Fruit fly (Drosophila melanogaster): ENCODE measurements around the gene Dad.

The Dad gene

DNA sequence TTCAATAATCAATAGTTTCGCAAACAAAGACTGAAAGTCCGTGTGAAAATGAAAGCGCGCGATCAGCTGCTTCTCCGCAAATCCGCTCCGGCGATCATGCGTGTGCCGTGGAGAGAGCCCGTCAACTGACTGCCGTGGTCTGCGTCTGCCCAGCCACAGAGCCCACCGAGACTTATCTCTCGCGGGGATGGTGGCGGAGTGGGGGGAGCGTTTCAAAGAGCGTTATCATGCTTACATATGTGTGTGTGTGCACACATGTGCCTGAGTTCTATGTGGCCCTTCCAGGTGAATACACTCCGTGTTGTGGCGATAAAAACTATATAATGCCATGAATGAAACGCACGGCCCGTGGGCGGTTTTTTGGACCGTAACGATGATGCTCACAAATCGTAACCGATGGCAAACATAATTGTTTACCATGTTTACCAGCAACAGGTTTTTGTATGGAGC lies 24.2 kb downstream of the Dad start (continued):
- no peak for TF ChIP-seq CG4617 (GFP tag; optimal IDR thresholded peaks at IDR 0.05; ENCODE audit: borderline replicate concordance)
- TF ChIP-seq al (GFP tag; IDR thresholded peaks at IDR 0.05), result no peak
- TF ChIP-seq tio (GFP tag; optimal IDR thresholded peaks at IDR 0.05), result no peak
- TF ChIP-seq pros (GFP tag; optimal IDR thresholded peaks at IDR 0.05), result peak; percentile 20
- no peak for TF ChIP-seq Antp (GFP tag; optimal IDR thresholded peaks at IDR 0.05)
- TF ChIP-seq ase (GFP tag; IDR thresholded peaks at IDR 0.05), result no peak
- TF ChIP-seq Aef1 (GFP tag; IDR thresholded peaks at IDR 0.05), result no peak
- TF ChIP-seq CG12659 (GFP tag; optimal IDR thresholded peaks at IDR 0.05), result no peak
- no peak for TF ChIP-seq CG3726 (GFP tag; IDR thresholded peaks at IDR 0.05)
- no peak for TF ChIP-seq CG8478 (optimal IDR thresholded peaks at IDR 0.05)
- no peak for TF ChIP-seq CG18476 (GFP tag; optimal IDR thresholded peaks at IDR 0.05)
- TF ChIP-seq ap (GFP tag; IDR thresholded peaks at IDR 0.05), result no peak
- no peak for TF ChIP-seq CG12104 (GFP tag; optimal IDR thresholded peaks at IDR 0.05)
- TF ChIP-seq CG33557 (GFP tag; optimal IDR thresholded peaks at IDR 0.05), result no peak
- no peak; the same call in 2 of the 3 replicates for TF ChIP-seq row (GFP tag; IDR thresholded peaks at IDR 0.05)
- no peak for TF ChIP-seq Abd-B (GFP tag; optimal IDR thresholded peaks at IDR 0.05)
- no peak for TF ChIP-seq H2.0 (GFP tag; IDR thresholded peaks at IDR 0.05)
- no peak for TF ChIP-seq fd102C (GFP tag; optimal IDR thresholded peaks at IDR 0.05)
- no peak for TF ChIP-seq Lim3 (GFP tag; IDR thresholded peaks at IDR 0.05)
- TF ChIP-seq CG17802 (tag; optimal IDR thresholded peaks at IDR 0.05), result no peak
- TF ChIP-seq Doc2 (GFP tag; IDR thresholded peaks at IDR 0.05), result no peak
- no peak for TF ChIP-seq CG13775 (GFP tag; optimal IDR thresholded peaks at IDR 0.05)
- no peak for TF ChIP-seq CG2202 (tag; optimal IDR thresholded peaks at IDR 0.05)
- TF ChIP-seq CG3065 (GFP tag; optimal IDR thresholded peaks at IDR 0.05), result no peak
- no peak for TF ChIP-seq tgo (GFP tag; IDR thresholded peaks at IDR 0.05)
- no peak for TF ChIP-seq Neu2 (GFP tag; optimal IDR thresholded peaks at IDR 0.05; ENCODE audit: borderline replicate concordance)
- no peak for TF ChIP-seq CG31441 (GFP tag; IDR thresholded peaks at IDR 0.05)
- TF ChIP-seq CG9797 (GFP tag; optimal IDR thresholded peaks at IDR 0.05), result no peak
- TF ChIP-seq C15 (GFP tag; IDR thresholded peaks at IDR 0.05), result no peak
- no peak for TF ChIP-seq dmrt11E (tag; optimal IDR thresholded peaks at IDR 0.05)
- TF ChIP-seq sqz (GFP tag; optimal IDR thresholded peaks at IDR 0.05), result no peak
- no peak for TF ChIP-seq CG7271 (tag; optimal IDR thresholded peaks at IDR 0.05)
- TF ChIP-seq ERR (GFP tag; optimal IDR thresholded peaks at IDR 0.05), result peak; percentile 5
- TF ChIP-seq sr (GFP tag; IDR thresholded peaks at IDR 0.05), result peak; percentile 42; the same call in 1 of the 3 replicates
- TF ChIP-seq CG12744 (GFP tag; optimal IDR thresholded peaks at IDR 0.05), result no peak
- TF ChIP-seq CG42726 (GFP tag; IDR thresholded peaks at IDR 0.05; ENCODE audit: partially characterized antibody), result no peak
- no peak for TF ChIP-seq kay (GFP tag; optimal IDR thresholded peaks at IDR 0.05)
- TF ChIP-seq kni (GFP tag; optimal IDR thresholded peaks at IDR 0.05), result peak; percentile 39
- TF ChIP-seq CG10979 (tag; optimal IDR thresholded peaks at IDR 0.05), result no peak
- TF ChIP-seq CG1024 (GFP tag; IDR thresholded peaks at IDR 0.05), result no peak
- TF ChIP-seq zfh1 (GFP tag; IDR thresholded peaks at IDR 0.05), result no peak
- TF ChIP-seq Xrp1 (GFP tag; IDR thresholded peaks at IDR 0.05), result no peak
- no peak for TF ChIP-seq E2f2 (GFP tag; IDR thresholded peaks at IDR 0.05)
- TF ChIP-seq CG6813 (GFP tag; optimal IDR thresholded peaks at IDR 0.05), result peak; percentile 3
- no peak for TF ChIP-seq dmrt99B (tag; optimal IDR thresholded peaks at IDR 0.05)
- TF ChIP-seq hth (optimal IDR thresholded peaks at IDR 0.05), result no peak
- TF ChIP-seq MBD-R2 (GFP tag; IDR thresholded peaks at IDR 0.05), result no peak; the same call in 1 of the 2 replicates
- TF ChIP-seq zen (tag; optimal IDR thresholded peaks at IDR 0.05), result no peak
- TF ChIP-seq H15 (GFP tag; IDR thresholded peaks at IDR 0.05), result no peak
- no peak for TF ChIP-seq klu (GFP tag; IDR thresholded peaks at IDR 0.05)
- TF ChIP-seq lmd (GFP tag; IDR thresholded peaks at IDR 0.05), result no peak
- no peak for TF ChIP-seq CG14667 (GFP tag; IDR thresholded peaks at IDR 0.05)
- peak; percentile 58 for TF ChIP-seq grn (GFP tag; optimal IDR thresholded peaks at IDR 0.05)

Measured in whole organism, embryonic.